Fruit fly (Drosophila melanogaster): Measurements from ENCODE around the gene CG4367.

Gene CG4367

DNA sequence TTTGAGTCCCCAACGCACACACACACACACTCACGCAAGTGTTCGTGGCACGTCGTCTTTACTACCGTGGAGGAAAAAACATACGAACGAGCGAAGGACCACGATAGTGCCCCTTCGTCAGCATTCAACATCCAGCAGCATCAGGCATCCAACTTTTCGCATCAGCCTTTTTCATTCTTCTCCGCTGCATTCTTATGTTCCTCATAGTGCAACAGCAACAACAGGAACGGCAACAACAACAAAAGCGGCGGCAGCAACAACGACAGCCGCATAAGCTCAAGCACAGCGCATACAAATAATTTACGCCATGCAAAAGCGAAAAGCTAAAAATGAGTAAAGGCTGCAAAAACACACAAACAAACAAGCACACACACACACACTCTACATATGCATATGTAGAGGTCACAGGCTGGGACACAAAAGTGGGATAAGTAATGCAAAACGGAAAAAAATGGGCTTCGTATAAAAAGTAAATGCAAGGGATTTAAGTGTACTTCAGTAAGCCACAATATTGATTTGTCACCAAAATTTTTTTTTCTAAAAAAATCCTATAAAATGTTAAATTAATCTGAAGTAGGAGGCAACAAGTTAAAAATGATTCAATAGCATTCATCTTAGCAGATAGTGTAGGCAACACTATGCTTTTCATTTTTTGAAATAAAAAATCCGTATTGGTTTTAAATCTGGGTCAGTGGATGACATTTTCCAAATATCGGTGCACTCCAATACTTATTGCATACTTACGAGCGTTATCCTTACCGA, 21.8 kb downstream of the CG4367 start (continued):
- peak; percentile 43 for TF ChIP-seq CG6276 (GFP tag; optimal IDR thresholded peaks at IDR 0.05)
- peak; percentile 79 for TF ChIP-seq esn (GFP tag; optimal IDR thresholded peaks at IDR 0.05)
- TF ChIP-seq achi (GFP tag; optimal IDR thresholded peaks at IDR 0.05): peak; percentile 45
- TF ChIP-seq CG15336 (GFP tag; IDR thresholded peaks at IDR 0.05): no peak; the same call in 1 of the 2 replicates
- peak; percentile 66 for TF ChIP-seq Met (GFP tag; optimal IDR thresholded peaks at IDR 0.05)
- TF ChIP-seq CG11902 (GFP tag; optimal IDR thresholded peaks at IDR 0.05): no peak
- peak; percentile 63 for TF ChIP-seq lz (GFP tag; optimal IDR thresholded peaks at IDR 0.05)
- TF ChIP-seq Blimp-1 (GFP tag; optimal IDR thresholded peaks at IDR 0.05): no peak
- TF ChIP-seq CG16779 (tag; optimal IDR thresholded peaks at IDR 0.05): no peak
- no peak for TF ChIP-seq Gug (GFP tag; IDR thresholded peaks at IDR 0.05)
- peak; percentile 65 for TF ChIP-seq acj6 (GFP tag; optimal IDR thresholded peaks at IDR 0.05)
- peak; percentile 80 for TF ChIP-seq svp (GFP tag)
- TF ChIP-seq Hr4 (GFP tag; optimal IDR thresholded peaks at IDR 0.05): peak; percentile 72
- no peak for TF ChIP-seq fd85E (GFP tag; optimal IDR thresholded peaks at IDR 0.05)
- peak; percentile 45 for TF ChIP-seq Sox15 (GFP tag; optimal IDR thresholded peaks at IDR 0.05)
- peak; percentile 73 for TF ChIP-seq topi (GFP tag; optimal IDR thresholded peaks at IDR 0.05)
- peak; percentile 58; the same call in 2 of the 3 replicates for TF ChIP-seq eg (GFP tag; IDR thresholded peaks at IDR 0.05)
- TF ChIP-seq Eip78C (GFP tag): peak; percentile 94
- peak; percentile 36 for TF ChIP-seq dsx (GFP tag; optimal IDR thresholded peaks at IDR 0.05; ENCODE audit: poor library complexity, severe bottlenecking)
- TF ChIP-seq CG8632 (GFP tag; optimal IDR thresholded peaks at IDR 0.05): peak; percentile 43
- TF ChIP-seq OdsH (GFP tag; optimal IDR thresholded peaks at IDR 0.05): peak; percentile 68
- TF ChIP-seq Hr39 (GFP tag; optimal IDR thresholded peaks at IDR 0.05): peak; percentile 62
- no peak for TF ChIP-seq CG1621 (tag; optimal IDR thresholded peaks at IDR 0.05)
- no peak for TF ChIP-seq CG8119 (GFP tag; IDR thresholded peaks at IDR 0.05)
- TF ChIP-seq pdm3 (GFP tag; optimal IDR thresholded peaks at IDR 0.05): peak; percentile 72
- TF ChIP-seq Smox (GFP tag; optimal IDR thresholded peaks at IDR 0.05): peak; percentile 70
- TF ChIP-seq fkh (GFP tag; optimal IDR thresholded peaks at IDR 0.05): no peak
- peak; percentile 58 for TF ChIP-seq cyc (GFP tag; optimal IDR thresholded peaks at IDR 0.05)
- peak; percentile 41 for TF ChIP-seq CG6808 (GFP tag; optimal IDR thresholded peaks at IDR 0.05)
- peak; percentile 27 for TF ChIP-seq CG10669 (GFP tag; optimal IDR thresholded peaks at IDR 0.05)
- peak; percentile 56 for TF ChIP-seq CG4318 (GFP tag; optimal IDR thresholded peaks at IDR 0.05)
- TF ChIP-seq CG34406 (GFP tag; optimal IDR thresholded peaks at IDR 0.05): peak; percentile 51
- peak; percentile 8 for TF ChIP-seq CG8319 (GFP tag; optimal IDR thresholded peaks at IDR 0.05)
- peak; percentile 42 for TF ChIP-seq spab (GFP tag; optimal IDR thresholded peaks at IDR 0.05)
- no peak; the same call in 1 of the 2 replicates for TF ChIP-seq CG11294 (GFP tag; IDR thresholded peaks at IDR 0.05)
- no peak for TF ChIP-seq vri (GFP tag; optimal IDR thresholded peaks at IDR 0.05)
- TF ChIP-seq Sox14 (GFP tag; optimal IDR thresholded peaks at IDR 0.05): peak; percentile 54
- no peak for TF ChIP-seq CG7368 (GFP tag; optimal IDR thresholded peaks at IDR 0.05)

DNA sequence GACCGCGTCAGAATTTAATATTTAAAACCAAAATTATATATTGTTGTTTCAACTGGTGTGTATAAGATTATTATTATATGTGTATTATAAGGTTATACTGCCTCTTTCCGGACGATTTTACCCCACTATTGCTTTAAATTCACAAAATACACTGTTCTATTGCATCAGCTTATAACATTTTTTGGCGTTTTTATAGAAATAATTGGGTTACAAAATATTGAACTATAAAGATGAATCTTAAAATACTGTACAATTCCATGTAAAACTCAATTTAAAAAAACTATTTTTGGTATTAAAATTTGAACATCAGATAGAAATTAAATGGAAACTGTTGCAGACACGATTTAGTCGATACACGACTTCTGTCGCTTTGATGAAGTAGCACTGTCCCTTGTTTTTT, 22.7 kb downstream of the CG4367 start:
- peak; percentile 4 for TF ChIP-seq CG31627 (GFP tag; optimal IDR thresholded peaks at IDR 0.05)
- TF ChIP-seq CG4318 (GFP tag; optimal IDR thresholded peaks at IDR 0.05): no peak
- no peak for TF ChIP-seq fkh (GFP tag; optimal IDR thresholded peaks at IDR 0.05)
- no peak for TF ChIP-seq CG16779 (tag; optimal IDR thresholded peaks at IDR 0.05)
- peak; percentile 28 for TF ChIP-seq CG6808 (GFP tag; optimal IDR thresholded peaks at IDR 0.05)
- no peak for TF ChIP-seq CG7368 (GFP tag; optimal IDR thresholded peaks at IDR 0.05)
- TF ChIP-seq CG34406 (GFP tag; optimal IDR thresholded peaks at IDR 0.05): peak; percentile 5
- TF ChIP-seq dac (GFP tag; optimal IDR thresholded peaks at IDR 0.05): no peak
- peak; percentile 9 for TF ChIP-seq Hr4 (GFP tag; optimal IDR thresholded peaks at IDR 0.05)
- TF ChIP-seq topi (GFP tag; optimal IDR thresholded peaks at IDR 0.05): no peak
- TF ChIP-seq svp (GFP tag): peak; percentile 73
- TF ChIP-seq spab (GFP tag; optimal IDR thresholded peaks at IDR 0.05): peak; percentile 35
- peak; percentile 7 for TF ChIP-seq CG6792 (GFP tag; optimal IDR thresholded peaks at IDR 0.05)
- peak; percentile 28 for TF ChIP-seq OdsH (GFP tag; optimal IDR thresholded peaks at IDR 0.05)
- TF ChIP-seq ss (GFP tag; optimal IDR thresholded peaks at IDR 0.05): no peak
- no peak for TF ChIP-seq Eip93F (GFP tag; optimal IDR thresholded peaks at IDR 0.05)
- TF ChIP-seq Sox14 (GFP tag; optimal IDR thresholded peaks at IDR 0.05): peak; percentile 2
- no peak for TF ChIP-seq Hr38 (GFP tag; optimal IDR thresholded peaks at IDR 0.05)
- TF ChIP-seq CG32006 (GFP tag; optimal IDR thresholded peaks at IDR 0.05): peak; percentile 70
- no peak for TF ChIP-seq CG6854 (GFP tag; optimal IDR thresholded peaks at IDR 0.05)
- TF ChIP-seq CG8319 (GFP tag; optimal IDR thresholded peaks at IDR 0.05): no peak
- TF ChIP-seq CG8119 (GFP tag; IDR thresholded peaks at IDR 0.05): peak; percentile 23; the same call in 2 of the 3 replicates
- no peak for TF ChIP-seq Gug (GFP tag; IDR thresholded peaks at IDR 0.05)
- no peak for TF ChIP-seq CG9139 (GFP tag; optimal IDR thresholded peaks at IDR 0.05)
- no peak for TF ChIP-seq eg (GFP tag; IDR thresholded peaks at IDR 0.05)
- TF ChIP-seq vri (GFP tag; optimal IDR thresholded peaks at IDR 0.05): no peak
- TF ChIP-seq dsx (GFP tag; optimal IDR thresholded peaks at IDR 0.05; ENCODE audit: poor library complexity, severe bottlenecking): no peak
- TF ChIP-seq lz (GFP tag; optimal IDR thresholded peaks at IDR 0.05): no peak
- TF ChIP-seq Met (GFP tag; optimal IDR thresholded peaks at IDR 0.05): peak; percentile 19

Measured in whole organism, prepupa.